Worm (Caenorhabditis elegans): ENCODE results near the gene nhr-192.

Gene nhr-192

DNA sequence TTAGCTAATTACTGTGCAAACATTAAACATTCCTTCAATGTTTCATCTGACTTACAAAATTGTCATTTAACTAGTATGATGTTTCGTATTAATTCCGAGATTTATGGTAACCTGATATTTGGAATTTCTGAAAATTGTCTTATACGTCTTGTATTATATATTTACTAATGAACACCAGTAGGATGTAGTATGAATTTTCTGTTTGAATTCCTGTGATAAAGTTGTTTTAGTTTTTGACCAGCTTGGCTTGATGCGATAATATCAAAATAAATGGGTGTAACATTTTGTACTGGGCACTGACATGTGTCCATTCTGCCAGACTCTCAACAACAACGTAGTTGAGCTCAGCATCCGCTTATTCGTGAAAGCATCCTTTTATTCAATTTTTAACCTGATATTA, 14.4 kb upstream of the nhr-192 start, which contains the start of gene R04B5.6:
TSS of gene R04B5.6 (plus strand) at position 301 of the 400 bp plus-strand sequence.
- no peak for TF ChIP-seq K02D7.2 (tag; optimal IDR thresholded peaks at IDR 0.05)
- TF ChIP-seq fax-1 (tag; optimal IDR thresholded peaks at IDR 0.05) = no peak
- no peak for TF ChIP-seq ama-1 (optimal IDR thresholded peaks at IDR 0.05)
- TF ChIP-seq T23F11.4 (GFP tag; optimal IDR thresholded peaks at IDR 0.05) = no peak
- TF ChIP-seq ceh-19 (GFP tag; optimal IDR thresholded peaks at IDR 0.05) = no peak
- no peak for TF ChIP-seq unc-3 (GFP tag; conservative IDR thresholded peaks at IDR 0.05)
- TF ChIP-seq unc-3 (tag; optimal IDR thresholded peaks at IDR 0.05) = no peak
- TF ChIP-seq ceh-14 (tag; optimal IDR thresholded peaks at IDR 0.05) = no peak
- TF ChIP-seq unc-86 (tag; optimal IDR thresholded peaks at IDR 0.05) = no peak
- TF ChIP-seq gmeb-2 (tag; optimal IDR thresholded peaks at IDR 0.05) = no peak
- no peak for TF ChIP-seq elt-2 (tag; optimal IDR thresholded peaks at IDR 0.05)
- no peak for TF ChIP-seq ceh-24 (tag; optimal IDR thresholded peaks at IDR 0.05)
- no peak for TF ChIP-seq tbx-2 (tag; optimal IDR thresholded peaks at IDR 0.05)
- TF ChIP-seq hlh-6 (tag; optimal IDR thresholded peaks at IDR 0.05) = no peak
- no peak for TF ChIP-seq pat-9 (tag; optimal IDR thresholded peaks at IDR 0.05)
- no peak for TF ChIP-seq hlh-8 (tag; optimal IDR thresholded peaks at IDR 0.05)
- no peak for TF ChIP-seq nfya-1 (tag; optimal IDR thresholded peaks at IDR 0.05)

DNA sequence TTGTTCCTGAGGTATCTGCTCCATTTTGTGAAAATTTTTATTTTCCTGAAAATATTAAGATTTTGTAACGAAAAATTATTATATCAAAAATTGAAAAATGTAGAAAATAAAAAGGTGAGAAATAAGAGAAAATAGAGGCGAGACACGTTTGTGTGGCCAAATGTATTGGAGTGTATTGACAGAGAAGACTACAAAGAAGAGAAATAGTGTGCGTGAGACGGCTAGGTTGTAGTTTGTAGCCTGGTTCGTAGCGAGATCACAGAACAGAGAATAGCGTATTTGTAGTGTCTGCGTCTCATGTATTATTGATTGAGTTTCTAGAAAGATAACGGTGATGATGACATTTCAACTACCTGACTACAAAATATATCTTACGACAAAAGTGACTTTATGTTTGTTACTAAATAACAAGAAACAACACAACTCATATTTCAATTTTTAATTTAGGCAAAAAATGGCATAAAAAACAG, 13.6 kb upstream of the nhr-192 start, which contains the start of gene nhr-12:
TSS of gene nhr-12 (minus strand) at position 51 of the 470 bp plus-strand sequence.
- TF ChIP-seq gmeb-2 (tag; optimal IDR thresholded peaks at IDR 0.05) (no peak), unc-55 (GFP tag; optimal IDR thresholded peaks at IDR 0.05) (peak; percentile 54), ceh-30 (tag; optimal IDR thresholded peaks at IDR 0.05) (peak; percentile 100), mec-3 (tag; optimal IDR thresholded peaks at IDR 0.05; ENCODE audit: borderline replicate concordance) (no peak)

- TF ChIP-seq dmd-4 (tag; optimal IDR thresholded peaks at IDR 0.05; ENCODE audit: borderline replicate concordance) = no peak
- TF ChIP-seq ceh-24 (tag; optimal IDR thresholded peaks at IDR 0.05) = no peak
- TF ChIP-seq che-1 (tag; optimal IDR thresholded peaks at IDR 0.05) = no peak
- TF ChIP-seq ceh-30 (tag; optimal IDR thresholded peaks at IDR 0.05) = peak; percentile 51
- no peak for TF ChIP-seq fkh-6 (tag; optimal IDR thresholded peaks at IDR 0.05)
- TF ChIP-seq K09A11.1 (tag; optimal IDR thresholded peaks at IDR 0.05; ENCODE audit: insufficient read depth) = no peak
Observed at ce11 chrV:10081636-10082035, 11.2 kb upstream of the nhr-192 start, which contains the start of gene nhr-205. nhr-205 (minus strand) TSS chrV:10081776.

ce11 chrV:10080905-10081304, 10.5 kb upstream of the nhr-192 start:
- no peak for TF ChIP-seq ttx-3 (tag; optimal IDR thresholded peaks at IDR 0.05)
- no peak for TF ChIP-seq ama-1 (optimal IDR thresholded peaks at IDR 0.05)
- no peak for TF ChIP-seq pqm-1 (tag; optimal IDR thresholded peaks at IDR 0.05)
- no peak for TF ChIP-seq dve-1 (tag; optimal IDR thresholded peaks at IDR 0.05)
- no peak for TF ChIP-seq ets-4 (tag; optimal IDR thresholded peaks at IDR 0.05)
- no peak for TF ChIP-seq syd-9 (tag; optimal IDR thresholded peaks at IDR 0.05)
- no peak for TF ChIP-seq elt-2 (tag; optimal IDR thresholded peaks at IDR 0.05)
- no peak for TF ChIP-seq ceh-9 (tag; optimal IDR thresholded peaks at IDR 0.05)
- TF ChIP-seq Y22D7AL.16 (tag; optimal IDR thresholded peaks at IDR 0.05) = no peak
- no peak for TF ChIP-seq ceh-14 (tag; optimal IDR thresholded peaks at IDR 0.05)
- TF ChIP-seq pag-3 (tag; optimal IDR thresholded peaks at IDR 0.05; ENCODE audit: borderline replicate concordance) = no peak
- TF ChIP-seq sox-2 (GFP tag; IDR thresholded peaks at IDR 0.05) = no peak
- no peak for TF ChIP-seq ceh-6 (GFP tag; optimal IDR thresholded peaks at IDR 0.05)
- no peak for TF ChIP-seq eyg-1 (tag; optimal IDR thresholded peaks at IDR 0.05)
- no peak for TF ChIP-seq hlh-8 (tag; optimal IDR thresholded peaks at IDR 0.05)

- TF ChIP-seq eyg-1 (tag; optimal IDR thresholded peaks at IDR 0.05) = no peak
- no peak for TF ChIP-seq hlh-15 (tag; optimal IDR thresholded peaks at IDR 0.05)
- no peak for TF ChIP-seq mec-3 (tag; optimal IDR thresholded peaks at IDR 0.05; ENCODE audit: borderline replicate concordance)
- TF ChIP-seq ama-1 (optimal IDR thresholded peaks at IDR 0.05) = no peak
- no peak for TF ChIP-seq lim-6 (tag; optimal IDR thresholded peaks at IDR 0.05)
- TF ChIP-seq unc-3 (GFP tag; conservative IDR thresholded peaks at IDR 0.05) = no peak
- no peak for TF ChIP-seq unc-3 (tag; optimal IDR thresholded peaks at IDR 0.05)
- no peak for TF ChIP-seq pros-1 (tag; optimal IDR thresholded peaks at IDR 0.05)
- TF ChIP-seq odd-2 (tag; optimal IDR thresholded peaks at IDR 0.05) = no peak
- no peak for TF ChIP-seq pat-9 (tag; optimal IDR thresholded peaks at IDR 0.05)
- no peak for TF ChIP-seq pqm-1 (tag; optimal IDR thresholded peaks at IDR 0.05)
- no peak for TF ChIP-seq K09A11.1 (tag; optimal IDR thresholded peaks at IDR 0.05; ENCODE audit: insufficient read depth)
- no peak for TF ChIP-seq ceh-22 (tag; optimal IDR thresholded peaks at IDR 0.05)
Observed at ce11 chrV:10078244-10078643, 7.8 kb upstream of the nhr-192 start, which contains the start of gene R04B5.1. R04B5.1 (minus strand) TSS chrV:10078344.

Data from whole organism, late embryonic.